Fruit fly (Drosophila melanogaster) whole organism, embryonic: ENCODE measurements around the gene halo.

ENCODE experiments used
- Adf1 ChIP-seq: fragments of 200-800 bp; sonication (Bioruptor generic); IDR thresholded peaks from 2 replicates; pipeline ENCODE4 v1.3.6; 2022; ENCODE audit warnings: missing biosample characterization, missing genetic modification characterization
- Asciz ChIP-seq: fragments of 200-800 bp; sonication (Bioruptor generic); optimal IDR thresholded peaks from 2 replicates; lab custom pipeline; 2017; ENCODE audit warnings: missing biosample characterization, mild to moderate bottlenecking, missing genetic modification characterization, missing genetic modification reagents
- Awh ChIP-seq: fragments of 200-800 bp; sonication (Bioruptor generic); IDR thresholded peaks from 2 replicates; pipeline ENCODE4, ENCODE4 v1.3.6; 2022; ENCODE audit warnings: missing biosample characterization, missing genetic modification characterization
- B-H2 ChIP-seq: fragments of 200-800 bp; sonication (Bioruptor generic); optimal IDR thresholded peaks from 2 replicates; lab custom pipeline; 2018; ENCODE audit warnings: missing biosample characterization, mild to moderate bottlenecking, missing genetic modification characterization
- CG10321 ChIP-seq: fragments of 200-800 bp; sonication (Bioruptor generic); IDR thresholded peaks from 2 replicates; pipeline ENCODE4 v1.3.6; 2022; ENCODE audit warnings: missing biosample characterization, missing genetic modification characterization
- CG11696 ChIP-seq: fragments of 200-800 bp; sonication (Bioruptor generic); IDR thresholded peaks from 2 replicates; pipeline ENCODE4 v1.3.6; 2022; ENCODE audit warnings: missing biosample characterization, missing genetic modification characterization
- CG13775 ChIP-seq: fragments of 200-800 bp; sonication (Bioruptor generic); optimal IDR thresholded peaks from 3 replicates; lab custom pipeline; 2017; ENCODE audit warnings: missing biosample characterization, mild to moderate bottlenecking, missing genetic modification characterization
- CG1602 ChIP-seq: fragments of 200-800 bp; sonication (Bioruptor generic); optimal IDR thresholded peaks from 3 replicates; lab custom pipeline; 2016; ENCODE audit warnings: missing biosample characterization, missing genetic modification characterization
- CG16815 ChIP-seq: fragments of 200-800 bp; sonication (Bioruptor generic); optimal IDR thresholded peaks from 3 replicates; lab custom pipeline; 2017; ENCODE audit warnings: missing biosample characterization, mild to moderate bottlenecking, missing genetic modification characterization
- CG30403 ChIP-seq: fragments of 200-800 bp; sonication (Bioruptor generic); optimal IDR thresholded peaks from 3 replicates; lab custom pipeline; 2016; ENCODE audit warnings: missing biosample characterization, missing genetic modification characterization
- CG30431 ChIP-seq: fragments of 200-800 bp; sonication (Bioruptor generic); optimal IDR thresholded peaks from 2 replicates; lab custom pipeline; 2017; ENCODE audit warnings: missing biosample characterization, missing genetic modification characterization
- CG3281 ChIP-seq: fragments of 200-800 bp; sonication (Bioruptor generic); optimal IDR thresholded peaks from 3 replicates; lab custom pipeline; 2017; ENCODE audit warnings: missing biosample characterization, mild to moderate bottlenecking, missing genetic modification characterization
- CG3407 ChIP-seq: fragments of 200-800 bp; sonication (Bioruptor generic); optimal IDR thresholded peaks from 2 replicates; lab custom pipeline; 2018; ENCODE audit warnings: missing biosample characterization, mild to moderate bottlenecking, missing genetic modification characterization
- CG3838 ChIP-seq: fragments of 200-800 bp; sonication (Bioruptor generic); optimal IDR thresholded peaks from 3 replicates; lab custom pipeline; 2016; ENCODE audit warnings: missing biosample characterization, missing genetic modification characterization
- CG42726 ChIP-seq: fragments of 200-800 bp; sonication (Bioruptor generic); IDR thresholded peaks from 2 replicates; pipeline ENCODE4 v1.3.6; 2022; ENCODE audit warnings: missing biosample characterization, missing genetic modification characterization; ENCODE audit not compliant: partially characterized antibody
- CG7963 ChIP-seq: fragments of 200-800 bp; sonication (Bioruptor generic); IDR thresholded peaks from 3 replicates; pipeline ENCODE4 v1.3.6; 2022; ENCODE audit warnings: missing biosample characterization, missing genetic modification characterization; ENCODE audit not compliant: partially characterized antibody
- CG9932 ChIP-seq: fragments of 200-800 bp; sonication (Bioruptor generic); IDR thresholded peaks from 2 replicates; pipeline ENCODE4 v1.3.6; 2022; ENCODE audit warnings: missing biosample characterization, missing genetic modification characterization
- CkIIα-i1 ChIP-seq: fragments of 200-800 bp; sonication (Bioruptor generic); IDR thresholded peaks from 2 replicates; pipeline ENCODE4 v1.3.6; 2022; ENCODE audit warnings: missing biosample characterization, missing genetic modification characterization
- Dbx ChIP-seq: fragments of 200-800 bp; sonication (Bioruptor generic); IDR thresholded peaks from 3 replicates; pipeline ENCODE4 v1.3.6; 2022; ENCODE audit warnings: missing biosample characterization, missing genetic modification characterization
- Dref ChIP-seq: fragments of 200-800 bp; sonication (Bioruptor generic); IDR thresholded peaks from 2 replicates; pipeline ENCODE4 v1.3.6; 2022; ENCODE audit warnings: missing biosample characterization, missing genetic modification characterization
- HLHmδ ChIP-seq: fragments of 200-800 bp; sonication (Bioruptor generic); optimal IDR thresholded peaks from 2 replicates; lab custom pipeline; 2018; ENCODE audit warnings: missing biosample characterization, mild to moderate bottlenecking, missing genetic modification characterization, moderate library complexity
- HmgD ChIP-seq: fragments of 200-800 bp; sonication (Bioruptor generic); optimal IDR thresholded peaks from 3 replicates; lab custom pipeline; 2016; ENCODE audit warnings: missing biosample characterization, missing genetic modification characterization
- Hr3 ChIP-seq: fragments of 200-800 bp; sonication (Bioruptor generic); optimal IDR thresholded peaks from 3 replicates; lab custom pipeline; 2016; ENCODE audit warnings: missing biosample characterization, missing genetic modification characterization
- MTF-1 ChIP-seq: fragments of 200-800 bp; sonication (Bioruptor generic); optimal IDR thresholded peaks from 2 replicates; lab custom pipeline; 2018; ENCODE audit warnings: missing biosample characterization, mild to moderate bottlenecking, missing genetic modification characterization, borderline replicate concordance
- Mes4 ChIP-seq: fragments of 200-800 bp; sonication (Bioruptor generic); optimal IDR thresholded peaks from 2 replicates; lab custom pipeline; 2016; ENCODE audit warnings: missing biosample characterization, missing genetic modification characterization
- NC2α ChIP-seq: fragments of 200-800 bp; sonication (Bioruptor generic); optimal IDR thresholded peaks from 2 replicates; lab custom pipeline; 2016; ENCODE audit warnings: missing biosample characterization, missing genetic modification characterization
- NfI ChIP-seq: fragments of 200-800 bp; sonication (Bioruptor generic); optimal IDR thresholded peaks from 3 replicates; lab custom pipeline; 2018; ENCODE audit warnings: missing biosample characterization, mild to moderate bottlenecking, missing genetic modification characterization, moderate library complexity
- Opbp ChIP-seq: fragments of 200-800 bp; sonication (Bioruptor generic); IDR thresholded peaks from 3 replicates; pipeline ENCODE4 v1.3.6; 2022; ENCODE audit warnings: missing biosample characterization, missing genetic modification characterization; ENCODE audit not compliant: partially characterized antibody
- Optix ChIP-seq: fragments of 200-800 bp; sonication (Bioruptor generic); IDR thresholded peaks from 3 replicates; pipeline ENCODE4 v1.3.6; 2022; ENCODE audit warnings: missing biosample characterization, missing genetic modification characterization
- Trl ChIP-seq, 3 experiments: fragments of >200 bp in 2 of 3; fragments of 200-800 bp in 1 of 3; sonication (Bioruptor generic) in 1 of 3; optimal IDR thresholded peaks; 2 replicates in 1 of 3; 3 replicates in 2 of 3; lab custom pipeline; 2016 to 2017; ENCODE audit warnings: missing biosample characterization in 1 of 3, missing genetic modification characterization in 1 of 3
- bbx ChIP-seq: fragments of 200-800 bp; sonication (Bioruptor generic); IDR thresholded peaks from 2 replicates; pipeline ENCODE4 v1.3.6; 2022; ENCODE audit warnings: missing biosample characterization, missing genetic modification characterization; ENCODE audit not compliant: partially characterized antibody
- chif ChIP-seq, 2 experiments: fragments of 200-800 bp; sonication (Bioruptor generic); optimal IDR thresholded peaks; 3 replicates each; lab custom pipeline; 2016; ENCODE audit warnings: missing biosample characterization in 2 of 2, missing genetic modification characterization in 2 of 2
- chm ChIP-seq: fragments of 200-800 bp; sonication (Bioruptor generic); IDR thresholded peaks from 2 replicates; pipeline ENCODE4 v1.3.6; 2022; ENCODE audit warnings: missing biosample characterization, missing genetic modification characterization
- dati ChIP-seq: fragments of 200-800 bp; sonication (Bioruptor generic); IDR thresholded peaks from 2 replicates; pipeline ENCODE4 v1.3.6; 2022; ENCODE audit warnings: missing biosample characterization, missing genetic modification characterization
- dmrt99B ChIP-seq: fragments of 200-800 bp; sonication (Bioruptor generic); optimal IDR thresholded peaks from 2 replicates; lab custom pipeline; 2018; ENCODE audit warnings: missing biosample characterization, mild to moderate bottlenecking, missing genetic modification characterization, moderate library complexity
- en ChIP-seq: fragments of 200-800 bp; sonication (Bioruptor generic); optimal IDR thresholded peaks from 2 replicates; lab custom pipeline; 2016; ENCODE audit warnings: missing biosample characterization, missing genetic modification characterization
- gcm2 ChIP-seq: fragments of 200-800 bp; sonication (Bioruptor generic); optimal IDR thresholded peaks from 2 replicates; lab custom pipeline; 2016; ENCODE audit warnings: missing biosample characterization, missing genetic modification characterization
- gfzf ChIP-seq: fragments of 200-800 bp; sonication (Bioruptor generic); optimal IDR thresholded peaks from 2 replicates; lab custom pipeline; 2016; ENCODE audit warnings: missing biosample characterization, mild to moderate bottlenecking, missing genetic modification characterization, moderate library complexity
- her ChIP-seq: fragments of 200-800 bp; sonication (Bioruptor generic); optimal IDR thresholded peaks from 2 replicates; lab custom pipeline; 2016; ENCODE audit warnings: missing biosample characterization, missing genetic modification characterization
- kni ChIP-seq: fragments of 200-800 bp; sonication (Bioruptor generic); optimal IDR thresholded peaks from 3 replicates; lab custom pipeline; 2017; ENCODE audit warnings: mild to moderate bottlenecking, missing biosample characterization, missing genetic modification reagents, missing genetic modification characterization
- lola ChIP-seq, 3 experiments: fragments of >200 bp in 2 of 3; fragments of 200-800 bp in 1 of 3; sonication (Bioruptor generic) in 1 of 3; optimal IDR thresholded peaks; 2 replicates each; lab custom pipeline; 2017 to 2019; ENCODE audit warnings: missing biosample characterization in 3 of 3, missing genetic modification characterization in 3 of 3, mild to moderate bottlenecking in 1 of 3, moderate library complexity in 1 of 3
- nom ChIP-seq: fragments of 200-800 bp; sonication (Bioruptor generic); optimal IDR thresholded peaks from 2 replicates; lab custom pipeline; 2017; ENCODE audit warnings: missing biosample characterization, missing genetic modification characterization, mild to moderate bottlenecking, moderate library complexity, missing genetic modification reagents
- prd ChIP-seq, 3 experiments: fragments of >200 bp in 2 of 3; fragments of 200-800 bp in 1 of 3; sonication (Bioruptor generic) in 1 of 3; optimal IDR thresholded peaks in 2 of 3; IDR thresholded peaks in 1 of 3; 2 replicates in 2 of 3; 3 replicates in 1 of 3; pipeline versions ENCODE4 v1.3.6 to Lab custom; 2017 to 2022; ENCODE audit warnings: missing biosample characterization in 1 of 3, missing genetic modification characterization in 1 of 3
- psq ChIP-seq: fragments of 200-800 bp; sonication (Bioruptor generic); optimal IDR thresholded peaks from 2 replicates; lab custom pipeline; 2017; ENCODE audit warnings: missing biosample characterization, missing genetic modification characterization
- sc ChIP-seq, 3 experiments: fragments of >200 bp in 2 of 3; fragments of 200-800 bp in 1 of 3; sonication (Bioruptor generic) in 1 of 3; optimal IDR thresholded peaks; 2 replicates in 2 of 3; 3 replicates in 1 of 3; lab custom pipeline; 2017; ENCODE audit warnings: mild to moderate bottlenecking in 1 of 3, missing biosample characterization in 1 of 3, missing genetic modification characterization in 1 of 3, missing genetic modification reagents in 1 of 3
- sna ChIP-seq: fragments of 200-800 bp; sonication (Bioruptor generic); IDR thresholded peaks from 2 replicates; pipeline ENCODE4 v1.3.6; 2022; ENCODE audit warnings: missing biosample characterization, missing genetic modification characterization; ENCODE audit not compliant: partially characterized antibody
- tup ChIP-seq: fragments of 200-800 bp; sonication (Bioruptor generic); optimal IDR thresholded peaks from 2 replicates; lab custom pipeline; 2016; ENCODE audit warnings: missing biosample characterization, mild to moderate bottlenecking, missing genetic modification characterization, moderate library complexity
- usp ChIP-seq: fragments of >200 bp; optimal IDR thresholded peaks from 2 replicates; lab custom pipeline; 2017; ENCODE audit warnings: missing biosample characterization, missing genetic modification characterization

The halo gene

dm6 chr2L:1491791-1492345 lies 26.1 kb downstream of the halo start, which contains the start of gene CG31928 (continued):
- TF ChIP-seq Optix (GFP tag; lab: Robert Waterston, UW) = no peak
- TF ChIP-seq CG13775 (GFP tag; lab: Kevin White, UChicago) = no peak
- no peak for TF ChIP-seq sna (GFP tag; lab: Robert Waterston, UW)
- TF ChIP-seq usp (GFP tag; lab: Kevin White, UChicago) = no peak
- no peak for TF ChIP-seq nom (GFP tag; lab: Kevin White, UChicago)
- no peak for TF ChIP-seq B-H2 (GFP tag; lab: Kevin White, UChicago)
- TF ChIP-seq Hr3 (GFP tag; lab: Kevin White, UChicago) = peak; percentile 58
- peak in 1 of 2 experiments; percentile 46 for TF ChIP-seq chif (GFP tag; optimal IDR thresholded peaks at IDR 0.05; lab: Kevin White, UChicago)
- TF ChIP-seq HLHmδ (GFP tag; lab: Kevin White, UChicago) = no peak
- TF ChIP-seq psq (GFP tag; lab: Kevin White, UChicago) = no peak
- TF ChIP-seq Adf1 = no peak
- no peak for TF ChIP-seq CG11696 (GFP tag; lab: Robert Waterston, UW)
- no peak for TF ChIP-seq her (GFP tag; lab: Kevin White, UChicago)
- peak; percentile 48; the same call in 1 of the 3 replicates for TF ChIP-seq Opbp (GFP tag; lab: Robert Waterston, UW)
- TF ChIP-seq dmrt99B (tag; lab: Kevin White, UChicago) = no peak
- peak; percentile 20 for TF ChIP-seq NfI (GFP tag; lab: Kevin White, UChicago)
- TF ChIP-seq Mes4 = no peak
- TF ChIP-seq CG9932 = peak; percentile 41; the same call in 1 of the 2 replicates
- TF ChIP-seq bbx = no peak
- TF ChIP-seq tup (GFP tag; lab: Kevin White, UChicago) = no peak
- no peak for TF ChIP-seq kni
- no peak for TF ChIP-seq CG10321 (GFP tag; lab: Robert Waterston, UW)
- no peak for TF ChIP-seq en (GFP tag; lab: Kevin White, UChicago)
- TF ChIP-seq CG3407 (GFP tag; lab: Kevin White, UChicago) = no peak
- no peak for TF ChIP-seq lola (GFP tag; optimal IDR thresholded peaks at IDR 0.05; lab: Kevin White, UChicago)
- TF ChIP-seq CG42726 = peak; percentile 78
- TF ChIP-seq CG30403 = peak; percentile 32
- no peak for TF ChIP-seq NC2α (GFP tag; lab: Kevin White, UChicago)
- TF ChIP-seq CG16815 (GFP tag; lab: Kevin White, UChicago) = no peak
- TF ChIP-seq CG30431 (GFP tag; lab: Kevin White, UChicago) = no peak
- no peak for TF ChIP-seq sc (optimal IDR thresholded peaks at IDR 0.05; lab: Kevin White, UChicago)
- TF ChIP-seq sc (GFP tag; optimal IDR thresholded peaks at IDR 0.05; lab: Kevin White, UChicago) = no peak
- TF ChIP-seq Awh (GFP tag; lab: Robert Waterston, UW) = no peak
- no peak for TF ChIP-seq CkIIα-i1
- TF ChIP-seq dati = no peak
- no peak for TF ChIP-seq Trl (optimal IDR thresholded peaks at IDR 0.05; lab: Kevin White, UChicago)
- TF ChIP-seq Trl (GFP tag; optimal IDR thresholded peaks at IDR 0.05; lab: Kevin White, UChicago) = no peak
- TF ChIP-seq prd (optimal IDR thresholded peaks at IDR 0.05; lab: Kevin White, UChicago) = no peak
- TF ChIP-seq prd (GFP tag; IDR thresholded peaks at IDR 0.05; lab: Robert Waterston, UW) = no peak
- no peak for TF ChIP-seq chm (GFP tag; lab: Robert Waterston, UW)
- no peak for TF ChIP-seq gfzf
- TF ChIP-seq gcm2 = no peak
- TF ChIP-seq Asciz (GFP tag; lab: Kevin White, UChicago) = no peak
- TF ChIP-seq CG3838 (GFP tag; lab: Kevin White, UChicago) = no peak
- peak; percentile 47; the same call in 1 of the 3 replicates for TF ChIP-seq Dbx (GFP tag; lab: Robert Waterston, UW)
- TF ChIP-seq HmgD (GFP tag; lab: Kevin White, UChicago) = no peak
- TF ChIP-seq Dref (GFP tag; lab: Robert Waterston, UW) = no peak
- TF ChIP-seq CG3281 (GFP tag; lab: Kevin White, UChicago) = no peak
- TF ChIP-seq MTF-1 (GFP tag; lab: Kevin White, UChicago) = no peak
- TF ChIP-seq CG1602 (GFP tag; lab: Kevin White, UChicago) = no peak
- no peak for TF ChIP-seq CG7963 (GFP tag; lab: Robert Waterston, UW)
